Fruit fly (Drosophila melanogaster) whole organism, embryonic: ENCODE data around the gene mthl1.

Experiments used
- CG10565 ChIP-seq: fragments of 200-800 bp; sonication (Bioruptor generic); optimal IDR thresholded peaks from 3 replicates; lab custom pipeline; 2016; ENCODE audit warnings: missing biosample characterization, mild to moderate bottlenecking, missing genetic modification characterization
- CG11247 ChIP-seq: fragments of 200-800 bp; sonication (Bioruptor generic); IDR thresholded peaks from 2 replicates; pipeline ENCODE4 v1.3.6; 2022; ENCODE audit warnings: missing biosample characterization, missing genetic modification characterization
- CG3281 ChIP-seq: fragments of 200-800 bp; sonication (Bioruptor generic); optimal IDR thresholded peaks from 3 replicates; lab custom pipeline; 2017; ENCODE audit warnings: missing biosample characterization, mild to moderate bottlenecking, missing genetic modification characterization
- CG7271 ChIP-seq: fragments of 200-800 bp; sonication (Bioruptor generic); optimal IDR thresholded peaks from 2 replicates; lab custom pipeline; 2018; ENCODE audit warnings: missing biosample characterization, mild to moderate bottlenecking, missing genetic modification characterization, moderate library complexity
- Hmx ChIP-seq: fragments of 200-800 bp; sonication (Bioruptor generic); optimal IDR thresholded peaks from 2 replicates; lab custom pipeline; 2016; ENCODE audit warnings: missing biosample characterization, missing genetic modification characterization
- Sox102F ChIP-seq: fragments of 200-800 bp; sonication (Bioruptor generic); optimal IDR thresholded peaks from 2 replicates; lab custom pipeline; 2018; ENCODE audit warnings: missing biosample characterization, mild to moderate bottlenecking, missing genetic modification characterization, moderate library complexity
- al ChIP-seq: fragments of 200-800 bp; sonication (Bioruptor generic); IDR thresholded peaks from 2 replicates; pipeline ENCODE4 v1.3.6; 2022; ENCODE audit warnings: missing biosample characterization, missing genetic modification characterization
- lov ChIP-seq, 2 experiments: fragments of 200-800 bp in 1 of 2; fragments of >200 bp in 1 of 2; sonication (Bioruptor generic) in 1 of 2; IDR thresholded peaks in 1 of 2; optimal IDR thresholded peaks in 1 of 2; 2 replicates in 1 of 2; 3 replicates in 1 of 2; pipeline versions ENCODE4 v1.3.6 to Lab custom; 2017 to 2022; ENCODE audit warnings: missing biosample characterization in 1 of 2, missing genetic modification characterization in 1 of 2
- luna ChIP-seq: fragments of 200-800 bp; sonication (Bioruptor generic); optimal IDR thresholded peaks from 2 replicates; lab custom pipeline; 2016; ENCODE audit warnings: missing biosample characterization, missing genetic modification characterization
- pzg ChIP-seq: fragments of 200-800 bp; sonication (Bioruptor generic); optimal IDR thresholded peaks from 3 replicates; lab custom pipeline; 2018; ENCODE audit warnings: missing biosample characterization, mild to moderate bottlenecking, missing genetic modification characterization, moderate library complexity

DNA sequence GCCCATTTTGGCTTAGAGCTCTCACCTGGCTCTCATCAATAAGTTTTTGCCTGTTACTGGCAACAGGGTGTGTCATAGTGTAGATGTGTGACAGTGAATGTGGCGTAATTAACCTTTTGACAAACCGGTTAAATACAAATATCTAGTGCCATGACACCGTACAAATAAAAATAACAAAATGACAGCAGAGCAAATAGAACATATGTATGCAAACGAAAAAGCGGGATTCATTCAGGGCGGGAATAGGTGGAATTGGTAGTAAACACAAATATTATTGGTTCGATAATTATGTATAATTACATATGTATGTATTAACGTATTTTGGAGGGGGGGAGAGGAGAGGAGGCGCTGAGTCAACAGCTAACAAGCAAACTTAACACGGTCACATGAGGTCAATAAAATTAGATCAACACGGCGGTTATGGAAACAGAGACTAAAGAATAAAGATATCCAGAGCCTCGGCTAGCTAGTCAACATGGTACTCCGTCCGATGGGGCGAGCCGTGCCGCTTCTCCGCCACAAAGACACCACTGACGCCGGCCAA, 44.4 kb upstream of the mthl1 start:
- TF ChIP-seq lov (optimal IDR thresholded peaks at IDR 0.05; lab: Kevin White, UChicago) (no peak), lov (GFP tag; IDR thresholded peaks at IDR 0.05; lab: Robert Waterston, UW) (no peak), CG3281 (GFP tag; lab: Kevin White, UChicago) (no peak), CG11247 (GFP tag; lab: Robert Waterston, UW) (no peak), Hmx (GFP tag; lab: Kevin White, UChicago) (no peak), CG10565 (no peak), CG7271 (tag; lab: Kevin White, UChicago) (no peak), pzg (GFP tag; lab: Kevin White, UChicago) (no peak), luna (GFP tag; lab: Kevin White, UChicago) (no peak), al (GFP tag; lab: Robert Waterston, UW) (no peak), Sox102F (GFP tag; lab: Kevin White, UChicago) (no peak)
